Fruit fly (Drosophila melanogaster) whole organism, embryonic: ENCODE data around the gene CG7715.

Experiments
- Atf3 ChIP-seq: fragments of 200-800 bp; sonication (Bioruptor generic); optimal IDR thresholded peaks from 3 replicates; lab custom pipeline; 2016; ENCODE audit warnings: missing biosample characterization, missing genetic modification characterization
- Awh ChIP-seq: fragments of 200-800 bp; sonication (Bioruptor generic); IDR thresholded peaks from 2 replicates; pipeline ENCODE4, ENCODE4 v1.3.6; 2022; ENCODE audit warnings: missing biosample characterization, missing genetic modification characterization
- BEAF-32 ChIP-seq: fragments of 200-800 bp; sonication (Bioruptor generic); optimal IDR thresholded peaks from 3 replicates; lab custom pipeline; 2017; ENCODE audit warnings: missing biosample characterization, missing genetic modification characterization, mild to moderate bottlenecking, moderate library complexity, missing genetic modification reagents
- CG12071 ChIP-seq: fragments of 200-800 bp; sonication (Bioruptor generic); optimal IDR thresholded peaks from 3 replicates; lab custom pipeline; 2018; ENCODE audit warnings: missing biosample characterization, mild to moderate bottlenecking, missing genetic modification characterization
- CG12299 ChIP-seq: fragments of 200-800 bp; sonication (Bioruptor generic); optimal IDR thresholded peaks from 2 replicates; lab custom pipeline; 2018; ENCODE audit warnings: missing biosample characterization, mild to moderate bottlenecking, missing genetic modification characterization
- CG13624 ChIP-seq: fragments of 200-800 bp; sonication (Bioruptor generic); optimal IDR thresholded peaks from 2 replicates; lab custom pipeline; 2016; ENCODE audit warnings: missing biosample characterization, missing genetic modification characterization
- CG14441 ChIP-seq: fragments of 200-800 bp; sonication (Bioruptor generic); IDR thresholded peaks from 2 replicates; pipeline ENCODE4 v1.3.6; 2022; ENCODE audit warnings: missing biosample characterization, missing genetic modification characterization
- CG14860 ChIP-seq: fragments of 200-800 bp; sonication (Bioruptor generic); IDR thresholded peaks from 3 replicates; pipeline ENCODE4 v1.3.6; 2022; ENCODE audit warnings: missing biosample characterization, missing genetic modification characterization; ENCODE audit not compliant: partially characterized antibody
- CG14965 ChIP-seq: fragments of 200-800 bp; sonication (Bioruptor generic); optimal IDR thresholded peaks from 2 replicates; lab custom pipeline; 2016; ENCODE audit warnings: missing biosample characterization, missing genetic modification characterization, borderline replicate concordance
- CG15514 ChIP-seq: fragments of 200-800 bp; sonication (Bioruptor generic); optimal IDR thresholded peaks from 3 replicates; lab custom pipeline; 2017; ENCODE audit warnings: missing biosample characterization, missing genetic modification characterization, mild to moderate bottlenecking, moderate library complexity, missing genetic modification reagents
- CG1647 ChIP-seq: fragments of 200-800 bp; sonication (Bioruptor generic); optimal IDR thresholded peaks from 3 replicates; lab custom pipeline; 2016; ENCODE audit warnings: missing biosample characterization, missing genetic modification characterization
- CG16815 ChIP-seq: fragments of 200-800 bp; sonication (Bioruptor generic); optimal IDR thresholded peaks from 3 replicates; lab custom pipeline; 2017; ENCODE audit warnings: missing biosample characterization, mild to moderate bottlenecking, missing genetic modification characterization
- CG2129 ChIP-seq: fragments of 200-800 bp; sonication (Bioruptor generic); IDR thresholded peaks from 2 replicates; pipeline ENCODE4 v1.3.6; 2022; ENCODE audit warnings: missing biosample characterization, missing genetic modification characterization; ENCODE audit not compliant: partially characterized antibody
- CG2199 ChIP-seq: fragments of 200-800 bp; sonication (Bioruptor generic); IDR thresholded peaks from 3 replicates; pipeline ENCODE4 v1.3.6; 2022; ENCODE audit warnings: missing biosample characterization, missing genetic modification characterization
- CG33213 ChIP-seq: fragments of 200-800 bp; sonication (Bioruptor generic); optimal IDR thresholded peaks from 3 replicates; lab custom pipeline; 2016; ENCODE audit warnings: missing biosample characterization, missing genetic modification characterization
- CG42726 ChIP-seq: fragments of 200-800 bp; sonication (Bioruptor generic); IDR thresholded peaks from 2 replicates; pipeline ENCODE4 v1.3.6; 2022; ENCODE audit warnings: missing biosample characterization, missing genetic modification characterization; ENCODE audit not compliant: partially characterized antibody
- CG4404 ChIP-seq: fragments of 200-800 bp; sonication (Bioruptor generic); IDR thresholded peaks from 2 replicates; pipeline ENCODE4 v1.3.6; 2022; ENCODE audit warnings: missing biosample characterization, missing genetic modification characterization
- CG6689 ChIP-seq: fragments of 200-800 bp; sonication (Bioruptor generic); IDR thresholded peaks from 2 replicates; pipeline ENCODE4 v1.3.6; 2022; ENCODE audit warnings: missing biosample characterization, missing genetic modification characterization
- CG7372 ChIP-seq: fragments of 200-800 bp; sonication (Bioruptor generic); IDR thresholded peaks from 2 replicates; pipeline ENCODE4 v1.3.6; 2022; ENCODE audit warnings: missing biosample characterization, missing genetic modification characterization
- CG9932 ChIP-seq: fragments of 200-800 bp; sonication (Bioruptor generic); IDR thresholded peaks from 2 replicates; pipeline ENCODE4 v1.3.6; 2022; ENCODE audit warnings: missing biosample characterization, missing genetic modification characterization
- CrebB ChIP-seq: fragments of 200-800 bp; sonication (Bioruptor generic); optimal IDR thresholded peaks from 3 replicates; lab custom pipeline; 2018; ENCODE audit warnings: missing biosample characterization, mild to moderate bottlenecking, missing genetic modification characterization
- Dll ChIP-seq: fragments of 200-800 bp; sonication (Bioruptor generic); IDR thresholded peaks from 4 replicates; pipeline ENCODE4 v1.3.6; 2022; ENCODE audit warnings: missing biosample characterization, missing genetic modification characterization; ENCODE audit not compliant: partially characterized antibody
- E2f1 ChIP-seq: fragments of 200-800 bp; sonication (Bioruptor generic); IDR thresholded peaks from 2 replicates; pipeline ENCODE4 v1.3.6; 2022; ENCODE audit warnings: missing biosample characterization, missing genetic modification characterization
- Ets65A ChIP-seq: fragments of 200-800 bp; sonication (Bioruptor generic); peaks from one replicate; lab custom pipeline; 2016; ENCODE audit warnings: missing biosample characterization, missing genetic modification characterization
- Ets97D ChIP-seq: fragments of 200-800 bp; sonication (Bioruptor generic); optimal IDR thresholded peaks from 3 replicates; lab custom pipeline; 2016; ENCODE audit warnings: missing biosample characterization, missing genetic modification characterization
- H15 ChIP-seq: fragments of 200-800 bp; sonication (Bioruptor generic); IDR thresholded peaks from 3 replicates; pipeline ENCODE4 v1.3.6; 2022; ENCODE audit warnings: missing biosample characterization, missing genetic modification characterization
- H2.0 ChIP-seq: fragments of 200-800 bp; sonication (Bioruptor generic); IDR thresholded peaks from 2 replicates; pipeline ENCODE4 v1.3.6; 2022; ENCODE audit warnings: missing biosample characterization, missing genetic modification characterization
- HmgZ ChIP-seq: fragments of 200-800 bp; sonication (Bioruptor generic); optimal IDR thresholded peaks from 2 replicates; lab custom pipeline; 2018; ENCODE audit warnings: missing biosample characterization, mild to moderate bottlenecking, missing genetic modification characterization
- Hr39 ChIP-seq: fragments of >200 bp; optimal IDR thresholded peaks from 2 replicates; lab custom pipeline; 2017
- Hsf ChIP-seq: fragments of 200-800 bp; sonication (Bioruptor generic); optimal IDR thresholded peaks from 3 replicates; lab custom pipeline; 2016; ENCODE audit warnings: missing biosample characterization, missing genetic modification characterization
- Meics ChIP-seq: fragments of 200-800 bp; sonication (Bioruptor generic); optimal IDR thresholded peaks from 2 replicates; lab custom pipeline; 2017; ENCODE audit warnings: missing biosample characterization, mild to moderate bottlenecking, missing genetic modification characterization
- Mrtf ChIP-seq: fragments of 200-800 bp; sonication (Bioruptor generic); IDR thresholded peaks from 3 replicates; pipeline ENCODE4 v1.3.6; 2022; ENCODE audit warnings: missing biosample characterization, missing genetic modification characterization
- Neu2 ChIP-seq: fragments of 200-800 bp; sonication (Bioruptor generic); optimal IDR thresholded peaks from 3 replicates; lab custom pipeline; 2016; ENCODE audit warnings: missing biosample characterization, missing genetic modification characterization, borderline replicate concordance
- Opbp ChIP-seq: fragments of 200-800 bp; sonication (Bioruptor generic); IDR thresholded peaks from 3 replicates; pipeline ENCODE4 v1.3.6; 2022; ENCODE audit warnings: missing biosample characterization, missing genetic modification characterization; ENCODE audit not compliant: partially characterized antibody
- Pdp1 ChIP-seq, 2 experiments: fragments of 200-800 bp; sonication (Bioruptor generic); optimal IDR thresholded peaks; 3 replicates each; lab custom pipeline; 2016; ENCODE audit warnings: missing biosample characterization in 2 of 2, missing genetic modification characterization in 2 of 2, mild to moderate bottlenecking in 1 of 2, moderate library complexity in 1 of 2
- Scr ChIP-seq: fragments of 200-800 bp; sonication (Bioruptor generic); IDR thresholded peaks from 2 replicates; pipeline ENCODE4 v1.3.6; 2022; ENCODE audit warnings: missing biosample characterization, missing genetic modification characterization; ENCODE audit not compliant: partially characterized antibody
- bowl ChIP-seq: fragments of 200-800 bp; sonication (Bioruptor generic); IDR thresholded peaks from 2 replicates; pipeline ENCODE4 v1.3.6; 2022; ENCODE audit warnings: missing biosample characterization, missing genetic modification characterization
- caup ChIP-seq: fragments of 200-800 bp; sonication (Bioruptor generic); optimal IDR thresholded peaks from 3 replicates; lab custom pipeline; 2017; ENCODE audit warnings: missing biosample characterization, mild to moderate bottlenecking, missing genetic modification characterization, moderate library complexity; ENCODE audit not compliant: severe bottlenecking
- disco-r ChIP-seq: fragments of 200-800 bp; sonication (Bioruptor generic); optimal IDR thresholded peaks from 2 replicates; lab custom pipeline; 2016; ENCODE audit warnings: missing biosample characterization, missing genetic modification characterization
- dm ChIP-seq: fragments of 200-800 bp; sonication (Bioruptor generic); optimal IDR thresholded peaks from 3 replicates; lab custom pipeline; 2016; ENCODE audit warnings: missing biosample characterization, missing genetic modification characterization
- gfzf ChIP-seq: fragments of 200-800 bp; sonication (Bioruptor generic); optimal IDR thresholded peaks from 2 replicates; lab custom pipeline; 2016; ENCODE audit warnings: missing biosample characterization, mild to moderate bottlenecking, missing genetic modification characterization, moderate library complexity
- gro ChIP-seq: fragments of 200-800 bp; sonication (Bioruptor generic); optimal IDR thresholded peaks from 2 replicates; lab custom pipeline; 2016; ENCODE audit warnings: missing biosample characterization, missing genetic modification characterization
- gt ChIP-seq: fragments of 200-800 bp; sonication (Bioruptor generic); IDR thresholded peaks from 2 replicates; pipeline ENCODE4 v1.3.6; 2022; ENCODE audit warnings: missing biosample characterization, missing genetic modification characterization
- luna ChIP-seq: fragments of 200-800 bp; sonication (Bioruptor generic); optimal IDR thresholded peaks from 2 replicates; lab custom pipeline; 2016; ENCODE audit warnings: missing biosample characterization, missing genetic modification characterization
- pan ChIP-seq, 4 experiments: fragments of >200 bp in 3 of 4; fragments of 200-800 bp in 1 of 4; sonication (Bioruptor generic) in 1 of 4; optimal IDR thresholded peaks in 3 of 4; IDR thresholded peaks in 1 of 4; 2 replicates each; pipeline versions ENCODE4 v1.3.6 to Lab custom; 2017 to 2022; ENCODE audit warnings: missing biosample characterization in 2 of 4, missing genetic modification characterization in 2 of 4, mixed read lengths in 1 of 4
- pb ChIP-seq: fragments of 200-800 bp; sonication (Bioruptor generic); optimal IDR thresholded peaks from 3 replicates; lab custom pipeline; 2016; ENCODE audit warnings: missing biosample characterization, missing genetic modification characterization
- tio ChIP-seq: fragments of 200-800 bp; sonication (Bioruptor generic); optimal IDR thresholded peaks from 2 replicates; lab custom pipeline; 2017; ENCODE audit warnings: missing biosample characterization, missing genetic modification characterization, inconsistent platforms
- twi ChIP-seq: fragments of 200-800 bp; optimal IDR thresholded peaks from 2 replicates; lab custom pipeline; 2019; ENCODE audit warnings: missing biosample characterization, mild to moderate bottlenecking, missing genetic modification characterization, moderate library complexity
- unc-4 ChIP-seq: fragments of 200-800 bp; sonication (Bioruptor generic); IDR thresholded peaks from 2 replicates; pipeline ENCODE4 v1.3.6; 2022; ENCODE audit warnings: missing biosample characterization, missing genetic modification characterization; ENCODE audit not compliant: partially characterized antibody
- zfh1 ChIP-seq: fragments of 200-800 bp; sonication (Bioruptor generic); IDR thresholded peaks from 3 replicates; pipeline ENCODE4 v1.3.6; 2022; ENCODE audit warnings: missing biosample characterization, missing genetic modification characterization

CG7715 gene

dm6 chr3R:18738086-18738485, 9.8 kb upstream of the CG7715 start (continued):
- TF ChIP-seq gro (GFP tag; lab: Kevin White, UChicago) (no peak), CG12071 (GFP tag; lab: Kevin White, UChicago) (no peak), dm (peak; percentile 8), CG33213 (GFP tag; lab: Kevin White, UChicago) (no peak), Pdp1 (GFP tag; optimal IDR thresholded peaks at IDR 0.05; lab: Kevin White, UChicago) (peak in 1 of 2 experiments; percentile 40), CG2199 (0 out of 3 replicates have a peak, but pooled peaks have one; percentile 27), CG7372 (GFP tag; lab: Robert Waterston, UW) (no peak), Hr39 (lab: Kevin White, UChicago) (no peak), Ets65A (GFP tag; lab: Kevin White, UChicago) (peak; percentile 88), H2.0 (GFP tag; lab: Robert Waterston, UW) (no peak), Awh (GFP tag; lab: Robert Waterston, UW) (no peak), CG14965 (no peak), Opbp (GFP tag; lab: Robert Waterston, UW) (no peak), CG4404 (GFP tag; lab: Robert Waterston, UW) (peak; percentile 28; the same call in 1 of the 2 replicates), unc-4 (GFP tag; lab: Robert Waterston, UW) (no peak), Scr (GFP tag; lab: Robert Waterston, UW) (peak; percentile 52), Mrtf (no peak), zfh1 (GFP tag; lab: Robert Waterston, UW) (0 out of 3 replicates have a peak, but pooled peaks have one; percentile 25), Ets97D (GFP tag; lab: Kevin White, UChicago) (peak; percentile 3), bowl (GFP tag; lab: Robert Waterston, UW) (no peak), gt (no peak), CrebB (tag; lab: Kevin White, UChicago) (no peak), Hsf (no peak), Meics (GFP tag; lab: Kevin White, UChicago) (peak; percentile 97), HmgZ (tag; lab: Kevin White, UChicago) (no peak), BEAF-32 (GFP tag; lab: Kevin White, UChicago) (peak; percentile 57), CG15514 (GFP tag; lab: Kevin White, UChicago) (no peak), Dll (GFP tag; lab: Robert Waterston, UW) (peak; percentile 15; the same call in 1 of the 4 replicates), CG42726 (no peak), CG14860 (0 out of 3 replicates have a peak, but pooled peaks have one; percentile 39), tio (GFP tag; lab: Kevin White, UChicago) (no peak), luna (GFP tag; lab: Kevin White, UChicago) (no peak), E2f1 (no peak), Atf3 (peak; percentile 24), Neu2 (GFP tag; lab: Kevin White, UChicago) (peak; percentile 92), CG12299 (tag; lab: Kevin White, UChicago) (no peak), CG14441 (peak; percentile 17; the same call in 1 of the 2 replicates), CG13624 (GFP tag; lab: Kevin White, UChicago) (peak; percentile 6), disco-r (no peak), CG2129 (GFP tag; lab: Robert Waterston, UW) (0 out of 2 replicates have a peak, but pooled peaks have one; percentile 28), pb (GFP tag; lab: Kevin White, UChicago) (no peak), caup (GFP tag; lab: Kevin White, UChicago) (no peak), CG1647 (GFP tag; lab: Kevin White, UChicago) (no peak), CG16815 (GFP tag; lab: Kevin White, UChicago) (no peak), CG9932 (GFP tag; lab: Robert Waterston, UW) (peak; percentile 34; the same call in 1 of the 2 replicates), pan (optimal IDR thresholded peaks at IDR 0.05; lab: Kevin White, UChicago) (no peak), pan (GFP tag; optimal IDR thresholded peaks at IDR 0.05 in 1 of 2, IDR thresholded peaks at IDR 0.05 in 1 of 2) (peak in 1 of 2 experiments; percentile 6), CG6689 (peak; percentile 41; the same call in 1 of the 2 replicates), H15 (peak; percentile 34; the same call in 1 of the 3 replicates), gfzf (GFP tag; lab: Kevin White, UChicago) (peak; percentile 20), twi (tag; lab: Kevin White, UChicago) (peak; percentile 62)
